Worm (Caenorhabditis elegans) whole organism, late embryonic: Measurements from ENCODE around the gene Y39B6A.25.

ENCODE experiments used
- ceh-6 ChIP-seq: fragments of 200-800 bp; sonication (Bioruptor generic); optimal IDR thresholded peaks from 2 replicates; lab custom pipeline; 2018; ENCODE audit warnings: mild to moderate bottlenecking, missing genetic modification characterization, missing compliant biosample characterization
- dmd-4 ChIP-seq: sonication (generic microtip); optimal IDR thresholded peaks from 2 replicates; lab custom pipeline; 2016; ENCODE audit warnings: borderline replicate concordance, missing genetic modification characterization, missing compliant biosample characterization
- ets-4 ChIP-seq: sonication (generic microtip); optimal IDR thresholded peaks from 2 replicates; lab custom pipeline; 2016; ENCODE audit warnings: missing genetic modification characterization, missing compliant biosample characterization
- fkh-6 ChIP-seq: sonication (generic microtip); optimal IDR thresholded peaks from 2 replicates; lab custom pipeline; 2016; ENCODE audit warnings: missing genetic modification characterization, missing compliant biosample characterization
- hlh-6 ChIP-seq: sonication (generic microtip); optimal IDR thresholded peaks from 2 replicates; lab custom pipeline; 2016; ENCODE audit warnings: missing genotype, missing genetic modification characterization, missing compliant biosample characterization
- pha-4 ChIP-seq: fragments of 150-350 bp; optimal IDR thresholded peaks from 2 replicates; lab custom pipeline; 2018; ENCODE audit warnings: missing biosample characterization, missing genetic modification reagents, missing genetic modification characterization
- ref-2 ChIP-seq: sonication (generic microtip); optimal IDR thresholded peaks from 2 replicates; lab custom pipeline; 2016; ENCODE audit warnings: missing genetic modification characterization, missing compliant biosample characterization
- sdc-2 ChIP-seq: sonication (generic microtip); optimal IDR thresholded peaks from 2 replicates; lab custom pipeline; 2016; ENCODE audit warnings: missing genotype, missing genetic modification characterization, missing compliant biosample characterization
- sox-4 ChIP-seq: sonication (generic microtip); optimal IDR thresholded peaks from 2 replicates; lab custom pipeline; 2017; ENCODE audit warnings: mild to moderate bottlenecking, missing genetic modification characterization, inconsistent platforms, missing compliant biosample characterization
- tbx-2 ChIP-seq: sonication (generic microtip); optimal IDR thresholded peaks from 2 replicates; lab custom pipeline; 2016; ENCODE audit warnings: missing genetic modification characterization, missing compliant biosample characterization

ce11 chrV:18981736-18982135 is 44.5 kb upstream of the Y39B6A.25 start:
- TF ChIP-seq sox-4 (no peak), ref-2 (tag; lab: Kevin White, UChicago) (no peak), pha-4 (no peak), ets-4 (tag; lab: Kevin White, UChicago) (no peak), tbx-2 (tag; lab: Kevin White, UChicago) (no peak), sdc-2 (no peak), hlh-6 (tag; lab: Kevin White, UChicago) (no peak), fkh-6 (tag; lab: Kevin White, UChicago) (no peak), ceh-6 (GFP tag; lab: Kevin White, UChicago) (no peak), dmd-4 (no peak)
